Worm (Caenorhabditis elegans): ENCODE measurements around the gene par-5.

par-5 gene

DNA sequence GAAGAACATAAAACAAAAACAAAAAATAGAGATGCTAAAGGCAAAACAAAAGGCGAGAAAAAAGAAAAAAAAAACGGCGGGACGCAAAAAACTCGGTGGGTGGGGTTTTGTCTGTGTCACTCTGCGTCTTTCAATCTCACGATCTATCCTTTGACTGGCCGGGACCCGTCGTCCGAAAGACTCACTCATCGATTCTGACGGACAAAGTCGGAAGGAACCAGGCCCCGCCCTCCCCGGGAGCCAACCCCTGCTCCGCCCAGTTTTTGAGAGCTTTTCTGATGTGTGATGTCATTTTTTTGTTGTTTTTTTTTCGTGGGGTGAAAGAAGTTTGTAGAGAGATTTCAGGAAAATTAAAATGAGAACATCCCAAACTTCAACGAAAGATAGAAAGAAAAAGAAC is 28.6 kb downstream of the par-5 start:
- TF ChIP-seq B0310.2 (tag; optimal IDR thresholded peaks at IDR 0.05) (no peak), hmbx-1 (tag; optimal IDR thresholded peaks at IDR 0.05) (no peak), tbx-37 (GFP tag; conservative IDR thresholded peaks at IDR 0.05) (no peak), scrt-1 (GFP tag; IDR thresholded peaks at IDR 0.05) (no peak), F13C5.2 (tag; optimal IDR thresholded peaks at IDR 0.05) (no peak), pes-1 (GFP tag; IDR thresholded peaks at IDR 0.05) (no peak), tra-4 (tag; optimal IDR thresholded peaks at IDR 0.05) (no peak)

DNA sequence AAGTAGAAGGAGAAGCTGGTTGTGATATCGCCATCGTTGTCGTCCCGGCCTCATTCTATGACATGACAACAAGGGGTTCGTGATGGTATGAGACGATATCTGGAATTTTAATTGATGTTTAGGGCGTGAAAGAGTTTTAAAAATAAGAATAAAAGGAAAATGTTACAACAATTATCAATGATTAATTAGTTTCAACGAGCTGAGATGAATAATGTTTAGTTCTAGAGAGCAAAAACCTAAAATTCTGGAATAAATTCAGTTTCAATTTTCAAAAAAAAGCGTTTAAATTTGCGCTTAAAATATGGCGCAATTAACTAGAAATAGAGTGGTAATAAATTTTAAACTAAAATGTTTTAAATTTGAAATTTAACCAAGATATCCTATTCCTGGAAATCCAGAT is 29.2 kb downstream of the par-5 start, which contains the start of gene H01G02.3:
H01G02.3 (minus strand) TSS at position 101 of the 400 bp plus-strand sequence.
- TF ChIP-seq tra-4 (tag; optimal IDR thresholded peaks at IDR 0.05) (no peak), hmbx-1 (tag; optimal IDR thresholded peaks at IDR 0.05) (no peak), B0310.2 (tag; optimal IDR thresholded peaks at IDR 0.05) (no peak), hnd-1 (tag; optimal IDR thresholded peaks at IDR 0.05) (no peak), tbx-11 (GFP tag; IDR thresholded peaks at IDR 0.05) (no peak), hmg-4 (GFP tag; optimal IDR thresholded peaks at IDR 0.05) (no peak), flt-1 (GFP tag; IDR thresholded peaks at IDR 0.05) (no peak), ceh-13 (GFP tag; optimal IDR thresholded peaks at IDR 0.05) (no peak), sea-1 (GFP tag; conservative IDR thresholded peaks at IDR 0.05) (no peak)

DNA sequence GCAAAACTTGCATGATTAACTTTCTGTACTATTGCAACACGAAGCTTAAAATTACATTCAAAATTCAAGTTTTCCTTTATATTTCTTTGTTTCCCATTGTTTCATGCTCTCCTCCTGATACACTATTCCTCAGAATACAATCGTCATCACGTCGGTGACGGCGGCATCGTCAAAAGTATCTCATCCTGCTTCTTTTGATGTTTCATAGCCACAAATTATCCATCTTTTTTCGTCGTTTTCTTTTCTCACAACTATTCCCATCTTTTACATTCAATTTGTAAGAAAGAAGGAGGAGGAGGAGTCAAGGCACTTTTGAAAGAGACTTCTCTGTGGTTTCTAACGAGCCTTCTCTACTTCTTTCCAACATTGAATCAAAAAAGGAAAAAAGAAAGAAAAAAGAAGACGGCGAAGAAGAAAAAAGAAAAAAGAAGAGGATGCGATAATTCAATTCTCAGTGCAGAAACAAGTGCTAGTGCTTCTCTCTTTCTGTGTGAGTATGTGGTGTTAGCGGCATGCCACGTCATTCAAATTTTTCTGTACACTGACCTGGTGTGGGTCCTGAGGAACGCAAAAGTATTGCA is 33.3 kb downstream of the par-5 start:
- TF ChIP-seq tbx-37 (GFP tag; conservative IDR thresholded peaks at IDR 0.05) (no peak), hmg-4 (GFP tag; optimal IDR thresholded peaks at IDR 0.05) (no peak), flt-1 (GFP tag; IDR thresholded peaks at IDR 0.05) (no peak), aly-1 (tag; optimal IDR thresholded peaks at IDR 0.05) (no peak), pes-1 (GFP tag; IDR thresholded peaks at IDR 0.05) (no peak), hmbx-1 (tag; optimal IDR thresholded peaks at IDR 0.05) (no peak), ceh-13 (GFP tag; optimal IDR thresholded peaks at IDR 0.05) (no peak), scrt-1 (GFP tag; IDR thresholded peaks at IDR 0.05) (no peak), F13C5.2 (tag; optimal IDR thresholded peaks at IDR 0.05) (no peak), ama-1 (optimal IDR thresholded peaks at IDR 0.05) (no peak), ets-7 (tag; optimal IDR thresholded peaks at IDR 0.05) (no peak), tra-4 (tag; optimal IDR thresholded peaks at IDR 0.05) (no peak), B0310.2 (tag; optimal IDR thresholded peaks at IDR 0.05) (no peak), sea-1 (GFP tag; conservative IDR thresholded peaks at IDR 0.05) (no peak), tbx-11 (GFP tag; IDR thresholded peaks at IDR 0.05) (no peak), ceh-36 (tag; optimal IDR thresholded peaks at IDR 0.05) (no peak), hnd-1 (tag; optimal IDR thresholded peaks at IDR 0.05) (no peak)

DNA sequence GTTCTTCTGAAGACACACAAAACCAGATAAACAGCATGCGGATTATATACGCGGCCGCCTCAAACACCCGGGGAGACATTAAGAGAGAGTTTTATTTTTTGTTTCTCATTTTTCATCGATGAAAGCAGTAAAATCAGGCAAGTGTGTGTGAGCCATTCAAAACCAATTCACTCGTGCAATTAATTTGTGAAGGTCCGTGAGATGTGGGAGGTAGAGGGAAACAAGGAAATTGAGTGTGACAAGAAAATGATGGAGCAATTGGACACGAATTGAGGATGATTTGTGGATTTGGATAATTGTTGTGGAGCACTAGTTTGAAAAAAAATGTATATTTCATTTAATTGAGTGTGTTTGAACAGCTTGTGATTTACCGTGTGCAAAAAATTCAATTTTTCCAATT is 33.9 kb downstream of the par-5 start:
- no peak for TF ChIP-seq tbx-11 (GFP tag; IDR thresholded peaks at IDR 0.05)
- TF ChIP-seq sea-1 (GFP tag; conservative IDR thresholded peaks at IDR 0.05) = no peak
- no peak for TF ChIP-seq hmbx-1 (tag; optimal IDR thresholded peaks at IDR 0.05)
- no peak for TF ChIP-seq ama-1 (optimal IDR thresholded peaks at IDR 0.05)
- no peak for TF ChIP-seq ets-7 (tag; optimal IDR thresholded peaks at IDR 0.05)
- no peak for TF ChIP-seq flt-1 (GFP tag; IDR thresholded peaks at IDR 0.05)
- TF ChIP-seq hmg-4 (GFP tag; optimal IDR thresholded peaks at IDR 0.05) = no peak
- no peak for TF ChIP-seq tbx-37 (GFP tag; conservative IDR thresholded peaks at IDR 0.05)
- no peak for TF ChIP-seq F13C5.2 (tag; optimal IDR thresholded peaks at IDR 0.05)
- no peak for TF ChIP-seq pes-1 (GFP tag; IDR thresholded peaks at IDR 0.05)
- no peak for TF ChIP-seq tra-4 (tag; optimal IDR thresholded peaks at IDR 0.05)
- no peak for TF ChIP-seq hnd-1 (tag; optimal IDR thresholded peaks at IDR 0.05)
- TF ChIP-seq aly-1 (tag; optimal IDR thresholded peaks at IDR 0.05) = no peak
- no peak for TF ChIP-seq ceh-36 (tag; optimal IDR thresholded peaks at IDR 0.05)
- no peak for TF ChIP-seq scrt-1 (GFP tag; IDR thresholded peaks at IDR 0.05)
- TF ChIP-seq ceh-13 (GFP tag; optimal IDR thresholded peaks at IDR 0.05) = no peak
- no peak for TF ChIP-seq B0310.2 (tag; optimal IDR thresholded peaks at IDR 0.05)

DNA sequence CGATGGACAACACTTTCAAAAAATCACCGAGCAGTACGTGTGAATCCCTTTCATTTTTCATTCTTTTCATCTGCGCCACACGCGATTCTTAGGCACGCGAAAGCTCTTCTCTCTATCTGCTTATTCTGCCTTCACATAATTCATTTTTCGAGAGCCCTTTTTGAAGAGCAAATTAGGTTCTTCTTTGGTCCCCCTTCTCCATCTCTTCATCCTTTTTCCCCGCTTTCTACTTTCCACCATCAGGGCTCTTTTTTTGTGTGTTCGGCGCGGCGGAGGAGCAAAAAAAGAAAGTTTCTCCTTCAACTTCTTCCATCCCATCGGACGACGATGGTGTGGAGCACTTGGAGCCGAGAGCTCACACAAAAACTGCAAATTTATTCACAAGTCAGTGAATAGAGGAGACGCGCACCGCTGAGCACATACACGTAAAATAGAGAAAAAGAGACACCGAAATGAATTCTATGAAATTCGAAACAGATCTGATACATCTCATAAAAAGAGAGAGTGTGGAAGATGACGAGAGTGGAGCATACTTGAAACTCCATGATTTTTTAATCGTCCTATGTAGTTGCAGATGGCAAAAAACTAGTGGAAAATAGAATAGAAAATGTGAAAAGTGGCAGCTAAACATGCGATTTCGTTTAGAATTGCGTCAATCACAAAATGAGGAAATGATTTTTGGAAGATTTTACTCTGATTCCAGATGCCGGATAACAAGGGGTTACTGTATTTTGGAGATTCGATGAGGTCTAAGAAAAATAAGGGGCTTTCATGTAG is 36.5 kb downstream of the par-5 start:
- TF ChIP-seq hnd-1 (tag; optimal IDR thresholded peaks at IDR 0.05) = no peak
- no peak for TF ChIP-seq tra-4 (tag; optimal IDR thresholded peaks at IDR 0.05)
- TF ChIP-seq tbx-37 (GFP tag; conservative IDR thresholded peaks at IDR 0.05) = no peak
- TF ChIP-seq flt-1 (GFP tag; IDR thresholded peaks at IDR 0.05) = no peak
- no peak for TF ChIP-seq hmbx-1 (tag; optimal IDR thresholded peaks at IDR 0.05)
- TF ChIP-seq B0310.2 (tag; optimal IDR thresholded peaks at IDR 0.05) = no peak
- no peak for TF ChIP-seq pes-1 (GFP tag; IDR thresholded peaks at IDR 0.05)
- TF ChIP-seq aly-1 (tag; optimal IDR thresholded peaks at IDR 0.05) = no peak
- no peak for TF ChIP-seq scrt-1 (GFP tag; IDR thresholded peaks at IDR 0.05)
- TF ChIP-seq ceh-36 (tag; optimal IDR thresholded peaks at IDR 0.05) = no peak
- TF ChIP-seq ama-1 (optimal IDR thresholded peaks at IDR 0.05) = no peak
- no peak for TF ChIP-seq ets-7 (tag; optimal IDR thresholded peaks at IDR 0.05)

DNA sequence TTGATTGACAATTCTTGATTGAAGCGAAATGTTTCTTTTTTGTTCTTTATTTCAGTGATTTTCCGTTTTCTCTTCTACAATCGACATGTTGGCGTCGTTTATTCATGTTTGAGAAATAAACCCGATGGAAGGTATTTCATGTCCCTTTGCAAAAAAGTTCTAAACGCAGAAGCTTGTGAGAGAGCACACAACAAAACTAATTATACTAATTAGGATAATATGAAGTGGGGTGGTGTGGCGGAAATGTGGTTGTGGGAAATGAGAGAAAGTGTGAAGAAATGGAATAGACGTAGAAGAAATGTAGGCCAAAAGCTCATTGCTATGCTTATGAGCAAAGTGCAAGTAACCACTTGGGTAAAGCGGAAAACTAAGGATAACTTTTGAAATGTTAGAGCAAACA is 38.9 kb downstream of the par-5 start:
- TF ChIP-seq pes-1 (GFP tag; IDR thresholded peaks at IDR 0.05) = no peak
- TF ChIP-seq B0310.2 (tag; optimal IDR thresholded peaks at IDR 0.05) = no peak
- TF ChIP-seq flt-1 (GFP tag; IDR thresholded peaks at IDR 0.05) = no peak
- no peak for TF ChIP-seq aly-1 (tag; optimal IDR thresholded peaks at IDR 0.05)
- TF ChIP-seq tbx-11 (GFP tag; IDR thresholded peaks at IDR 0.05) = no peak
- TF ChIP-seq sea-1 (GFP tag; conservative IDR thresholded peaks at IDR 0.05) = no peak
- no peak for TF ChIP-seq tra-4 (tag; optimal IDR thresholded peaks at IDR 0.05)
- TF ChIP-seq tbx-37 (GFP tag; conservative IDR thresholded peaks at IDR 0.05) = no peak
- no peak for TF ChIP-seq ets-7 (tag; optimal IDR thresholded peaks at IDR 0.05)
- TF ChIP-seq ceh-36 (tag; optimal IDR thresholded peaks at IDR 0.05) = no peak
- TF ChIP-seq hnd-1 (tag; optimal IDR thresholded peaks at IDR 0.05) = no peak
- no peak for TF ChIP-seq scrt-1 (GFP tag; IDR thresholded peaks at IDR 0.05)
- no peak for TF ChIP-seq F13C5.2 (tag; optimal IDR thresholded peaks at IDR 0.05)
- TF ChIP-seq ama-1 (optimal IDR thresholded peaks at IDR 0.05) = no peak
- no peak for TF ChIP-seq hmg-4 (GFP tag; optimal IDR thresholded peaks at IDR 0.05)
- no peak for TF ChIP-seq ceh-13 (GFP tag; optimal IDR thresholded peaks at IDR 0.05)
- TF ChIP-seq hmbx-1 (tag; optimal IDR thresholded peaks at IDR 0.05) = no peak

DNA sequence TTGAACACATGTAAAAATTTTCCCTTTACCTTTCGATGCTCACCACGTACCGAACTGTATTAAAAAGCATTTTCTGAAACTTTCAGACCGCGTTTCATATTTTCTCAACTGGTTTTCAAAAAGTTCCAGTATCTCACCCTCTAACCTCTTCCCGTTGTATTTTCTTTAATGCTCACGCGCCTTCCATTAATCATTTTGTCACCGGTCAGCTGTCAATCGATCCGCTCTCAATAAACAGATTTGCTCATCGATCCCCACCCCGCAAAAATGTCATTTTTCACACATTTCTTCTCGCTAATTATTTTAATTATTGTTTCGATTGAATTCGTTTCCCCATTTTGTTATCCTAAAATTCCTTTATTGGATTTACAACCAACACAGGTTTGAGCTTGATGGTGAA is 42.7 kb downstream of the par-5 start, which contains the start of gene lpr-2:
lpr-2 (plus strand) TSS at position 189 of the 400 bp plus-strand sequence.
- TF ChIP-seq ceh-13 (GFP tag; optimal IDR thresholded peaks at IDR 0.05) (no peak), ceh-36 (tag; optimal IDR thresholded peaks at IDR 0.05) (no peak), flt-1 (GFP tag; IDR thresholded peaks at IDR 0.05) (no peak), hmg-4 (GFP tag; optimal IDR thresholded peaks at IDR 0.05) (no peak), tbx-11 (GFP tag; IDR thresholded peaks at IDR 0.05) (no peak), hmbx-1 (tag; optimal IDR thresholded peaks at IDR 0.05) (no peak), hnd-1 (tag; optimal IDR thresholded peaks at IDR 0.05) (no peak), aly-1 (tag; optimal IDR thresholded peaks at IDR 0.05) (no peak), ama-1 (optimal IDR thresholded peaks at IDR 0.05) (no peak), pes-1 (GFP tag; IDR thresholded peaks at IDR 0.05) (no peak), B0310.2 (tag; optimal IDR thresholded peaks at IDR 0.05) (no peak)

Measured in whole organism, early embryonic.